Worm (Caenorhabditis elegans): Measurements from ENCODE around the gene akt-1.

akt-1 gene

ce11 chrV:10204863-10205338 is 43.8 kb upstream of the akt-1 start, which contains the start of the genes ZK856.19 and ZK856.11 (continued):
- 0 out of 2 replicates have a peak, but pooled peaks have one; percentile 65 for TF ChIP-seq Y53G8AR.9 (GFP tag; conservative IDR thresholded peaks at IDR 0.05)
- peak; percentile 45 for TF ChIP-seq F23B12.7 (tag; optimal IDR thresholded peaks at IDR 0.05; ENCODE audit: insufficient read depth)
- no peak for TF ChIP-seq ceh-79 (tag; optimal IDR thresholded peaks at IDR 0.05)
- TF ChIP-seq ceh-100 (GFP tag; IDR thresholded peaks at IDR 0.05), result no peak
- TF ChIP-seq mcd-1 (GFP tag; IDR thresholded peaks at IDR 0.05), result peak; percentile 39; the same call in 1 of the 2 replicates
- TF ChIP-seq aptf-2 (GFP tag; conservative IDR thresholded peaks at IDR 0.05), result no peak
- TF ChIP-seq ztf-28 (GFP tag; IDR thresholded peaks at IDR 0.05), result no peak

ce11 chrV:10205483-10205882 is 43.2 kb upstream of the akt-1 start, which contains the start of gene ZK856.16:
TSS of gene ZK856.16 (minus strand) at chrV:10205583.
- no peak for TF ChIP-seq hsf-1 (GFP tag; IDR thresholded peaks at IDR 0.05)
- TF ChIP-seq egl-18 (GFP tag; IDR thresholded peaks at IDR 0.05), result no peak
- TF ChIP-seq hmg-1.2 (GFP tag; IDR thresholded peaks at IDR 0.05), result no peak
- TF ChIP-seq nfya-2 (GFP tag; IDR thresholded peaks at IDR 0.05), result no peak
- no peak for TF ChIP-seq chd-7 (tag; optimal IDR thresholded peaks at IDR 0.05)
- no peak for TF ChIP-seq sdz-38 (tag; optimal IDR thresholded peaks at IDR 0.05)
- TF ChIP-seq madf-10 (tag; optimal IDR thresholded peaks at IDR 0.05), result no peak

ce11 chrV:10206502-10206901 is 42.2 kb upstream of the akt-1 start, which contains the start of gene rpc-25:
TSS of gene rpc-25 (minus strand) at chrV:10206602.
- TF ChIP-seq madf-6 (GFP tag; IDR thresholded peaks at IDR 0.05) (0 out of 2 replicates have a peak, but pooled peaks have one; percentile 24), hrde-1 (tag; optimal IDR thresholded peaks at IDR 0.05; ENCODE audit: borderline replicate concordance) (peak; percentile 19), K12H6.12 (tag; optimal IDR thresholded peaks at IDR 0.05) (no peak), gei-17 (GFP tag; optimal IDR thresholded peaks at IDR 0.05) (no peak)

- TF ChIP-seq sdz-38 (tag; optimal IDR thresholded peaks at IDR 0.05), result no peak
- no peak for TF ChIP-seq ekl-4 (GFP tag; IDR thresholded peaks at IDR 0.05)
- TF ChIP-seq ztf-25 (GFP tag; IDR thresholded peaks at IDR 0.05), result no peak
- no peak for TF ChIP-seq ztf-18 (tag; optimal IDR thresholded peaks at IDR 0.05)
- TF ChIP-seq madf-6 (GFP tag; IDR thresholded peaks at IDR 0.05), result no peak
- TF ChIP-seq mes-4 (tag; optimal IDR thresholded peaks at IDR 0.05), result no peak
- no peak for TF ChIP-seq aptf-2 (GFP tag; conservative IDR thresholded peaks at IDR 0.05)
- no peak for TF ChIP-seq somi-1 (GFP tag; optimal IDR thresholded peaks at IDR 0.05)
- TF ChIP-seq F57A8.1 (GFP tag; optimal IDR thresholded peaks at IDR 0.05), result no peak
- TF ChIP-seq Y95B8A.8 (GFP tag; IDR thresholded peaks at IDR 0.05), result no peak
- TF ChIP-seq lin-35 (GFP tag; optimal IDR thresholded peaks at IDR 0.05), result no peak
- TF ChIP-seq pha-4 (tag; optimal IDR thresholded peaks at IDR 0.05), result no peak
Observed at ce11 chrV:10210244-10210643, 38.5 kb upstream of the akt-1 start, which contains the start of gene tftc-3. TSS of gene tftc-3 (minus strand) at chrV:10210344.

- TF ChIP-seq chd-7 (tag; optimal IDR thresholded peaks at IDR 0.05) (no peak), let-607 (tag; optimal IDR thresholded peaks at IDR 0.05) (no peak), rpc-1 (optimal IDR thresholded peaks at IDR 0.05) (no peak), rpc-1 (tag; optimal IDR thresholded peaks at IDR 0.05) (no peak), F10E7.11 (tag; optimal IDR thresholded peaks at IDR 0.05) (no peak), tbp1 (GFP tag; optimal IDR thresholded peaks at IDR 0.05) (no peak), F33H1.4 (GFP tag; IDR thresholded peaks at IDR 0.05) (no peak), unc-130 (GFP tag; optimal IDR thresholded peaks at IDR 0.05) (no peak), egl-18 (GFP tag; IDR thresholded peaks at IDR 0.05) (no peak), F57A8.1 (GFP tag; optimal IDR thresholded peaks at IDR 0.05) (no peak), madf-8 (GFP tag; conservative IDR thresholded peaks at IDR 0.05) (no peak), lin-40 (tag; optimal IDR thresholded peaks at IDR 0.05) (no peak), ztf-25 (GFP tag; IDR thresholded peaks at IDR 0.05) (no peak)
Observed at ce11 chrV:10212027-10212426, 36.7 kb upstream of the akt-1 start, which contains the start of gene zhit-3. TSS of gene zhit-3 (minus strand) at chrV:10212127.

All from whole organism, young adult.